Fruit fly (Drosophila melanogaster) whole organism, embryonic: ENCODE data around the gene CG32544.

Experiments
- CG10267 ChIP-seq: fragments of 200-800 bp; sonication (Bioruptor generic); optimal IDR thresholded peaks from 2 replicates; lab custom pipeline; 2018; ENCODE audit warnings: missing biosample characterization, mild to moderate bottlenecking, missing genetic modification characterization, moderate library complexity
- CG10321 ChIP-seq: fragments of 200-800 bp; sonication (Bioruptor generic); IDR thresholded peaks from 2 replicates; pipeline ENCODE4 v1.3.6; 2022; ENCODE audit warnings: missing biosample characterization, missing genetic modification characterization
- CG10654 ChIP-seq: fragments of 200-800 bp; sonication (Bioruptor generic); optimal IDR thresholded peaks from 2 replicates; lab custom pipeline; 2016; ENCODE audit warnings: missing biosample characterization, missing genetic modification characterization
- CG11085 ChIP-seq: fragments of 200-800 bp; sonication (Bioruptor generic); IDR thresholded peaks from 2 replicates; pipeline ENCODE4 v1.3.6; 2022; ENCODE audit warnings: missing biosample characterization, missing genetic modification characterization
- CG12299 ChIP-seq: fragments of 200-800 bp; sonication (Bioruptor generic); optimal IDR thresholded peaks from 2 replicates; lab custom pipeline; 2018; ENCODE audit warnings: missing biosample characterization, mild to moderate bottlenecking, missing genetic modification characterization
- CG12659 ChIP-seq: fragments of 200-800 bp; sonication (Bioruptor generic); optimal IDR thresholded peaks from 3 replicates; lab custom pipeline; 2017; ENCODE audit warnings: mild to moderate bottlenecking, missing biosample characterization, missing genetic modification reagents, missing genetic modification characterization
- CG13624 ChIP-seq: fragments of 200-800 bp; sonication (Bioruptor generic); optimal IDR thresholded peaks from 2 replicates; lab custom pipeline; 2016; ENCODE audit warnings: missing biosample characterization, missing genetic modification characterization
- CG13894 ChIP-seq: fragments of 200-800 bp; sonication (Bioruptor generic); optimal IDR thresholded peaks from 3 replicates; lab custom pipeline; 2018; ENCODE audit warnings: missing biosample characterization, mild to moderate bottlenecking, missing genetic modification characterization, moderate library complexity
- CG15073 ChIP-seq: fragments of 200-800 bp; sonication (Bioruptor generic); optimal IDR thresholded peaks from 2 replicates; lab custom pipeline; 2016; ENCODE audit warnings: missing biosample characterization, missing genetic modification characterization
- CG17568 ChIP-seq: fragments of 200-800 bp; sonication (Bioruptor generic); optimal IDR thresholded peaks from 2 replicates; lab custom pipeline; 2018; ENCODE audit warnings: missing biosample characterization, mild to moderate bottlenecking, missing genetic modification characterization, moderate library complexity
- CG2712 ChIP-seq: fragments of 200-800 bp; optimal IDR thresholded peaks from 3 replicates; lab custom pipeline; 2019; ENCODE audit warnings: missing biosample characterization, mild to moderate bottlenecking, missing genetic modification characterization, moderate library complexity
- CG34224 ChIP-seq: fragments of 200-800 bp; sonication (Bioruptor generic); IDR thresholded peaks from 3 replicates; pipeline ENCODE4 v1.3.6; 2022; ENCODE audit warnings: missing biosample characterization, missing genetic modification characterization; ENCODE audit not compliant: partially characterized antibody
- CG34422 ChIP-seq: fragments of 200-800 bp; sonication (Bioruptor generic); IDR thresholded peaks from 3 replicates; pipeline ENCODE4 v1.3.6; 2022; ENCODE audit warnings: missing biosample characterization, missing genetic modification characterization
- CG42726 ChIP-seq: fragments of 200-800 bp; sonication (Bioruptor generic); IDR thresholded peaks from 2 replicates; pipeline ENCODE4 v1.3.6; 2022; ENCODE audit warnings: missing biosample characterization, missing genetic modification characterization; ENCODE audit not compliant: partially characterized antibody
- CG4328 ChIP-seq: fragments of 200-800 bp; sonication (Bioruptor generic); optimal IDR thresholded peaks from 3 replicates; lab custom pipeline; 2017; ENCODE audit warnings: missing biosample characterization, missing genetic modification reagents, missing genetic modification characterization
- CG6254 ChIP-seq: fragments of 200-800 bp; sonication (Bioruptor generic); optimal IDR thresholded peaks from 3 replicates; lab custom pipeline; 2017; ENCODE audit warnings: mild to moderate bottlenecking, missing biosample characterization, missing genetic modification reagents, missing genetic modification characterization
- CG7963 ChIP-seq: fragments of 200-800 bp; sonication (Bioruptor generic); IDR thresholded peaks from 3 replicates; pipeline ENCODE4 v1.3.6; 2022; ENCODE audit warnings: missing biosample characterization, missing genetic modification characterization; ENCODE audit not compliant: partially characterized antibody
- CG8290 ChIP-seq, 3 experiments: fragments of 200-800 bp; sonication (Bioruptor generic); optimal IDR thresholded peaks; 2 replicates each; lab custom pipeline; 2016 to 2019; ENCODE audit warnings: missing biosample characterization in 3 of 3, missing genetic modification characterization in 3 of 3, mild to moderate bottlenecking in 2 of 3, moderate library complexity in 1 of 3
- CG9797 ChIP-seq: fragments of 200-800 bp; sonication (Bioruptor generic); optimal IDR thresholded peaks from 3 replicates; lab custom pipeline; 2018; ENCODE audit warnings: missing biosample characterization, mild to moderate bottlenecking, missing genetic modification characterization
- Deaf1 ChIP-seq: fragments of 200-800 bp; optimal IDR thresholded peaks from 3 replicates; lab custom pipeline; 2019; ENCODE audit warnings: missing biosample characterization, mild to moderate bottlenecking, missing genetic modification characterization, moderate library complexity
- Dek ChIP-seq: fragments of 200-800 bp; sonication (Bioruptor generic); optimal IDR thresholded peaks from 3 replicates; lab custom pipeline; 2019; ENCODE audit warnings: missing biosample characterization, mild to moderate bottlenecking, missing genetic modification characterization, moderate library complexity
- HmgD ChIP-seq: fragments of 200-800 bp; sonication (Bioruptor generic); optimal IDR thresholded peaks from 3 replicates; lab custom pipeline; 2016; ENCODE audit warnings: missing biosample characterization, missing genetic modification characterization
- Kr ChIP-seq: fragments of 200-800 bp; sonication (Bioruptor generic); optimal IDR thresholded peaks from 2 replicates; lab custom pipeline; 2017; ENCODE audit warnings: missing biosample characterization, mild to moderate bottlenecking, missing genetic modification characterization
- MBD-R2 ChIP-seq: fragments of 200-800 bp; sonication (Bioruptor generic); IDR thresholded peaks from 2 replicates; pipeline ENCODE4 v1.3.6; 2022; ENCODE audit warnings: missing biosample characterization, missing genetic modification characterization
- Oaz ChIP-seq: fragments of 200-800 bp; sonication (Bioruptor generic); IDR thresholded peaks from 2 replicates; pipeline ENCODE4 v1.3.6; 2022; ENCODE audit warnings: missing biosample characterization, missing genetic modification characterization
- Opbp ChIP-seq: fragments of 200-800 bp; sonication (Bioruptor generic); IDR thresholded peaks from 3 replicates; pipeline ENCODE4 v1.3.6; 2022; ENCODE audit warnings: missing biosample characterization, missing genetic modification characterization; ENCODE audit not compliant: partially characterized antibody
- Rx ChIP-seq: fragments of 200-800 bp; sonication (Bioruptor generic); IDR thresholded peaks from 2 replicates; pipeline ENCODE4 v1.3.6; 2022; ENCODE audit warnings: missing biosample characterization, missing genetic modification characterization
- Stat92E ChIP-seq, 3 experiments: fragments of >200 bp in 2 of 3; fragments of 200-800 bp in 1 of 3; sonication (Bioruptor generic) in 1 of 3; optimal IDR thresholded peaks; 2 replicates each; lab custom pipeline; 2017 to 2019; ENCODE audit warnings: missing biosample characterization in 3 of 3, missing genetic modification characterization in 3 of 3, mild to moderate bottlenecking in 1 of 3, moderate library complexity in 1 of 3
- cg ChIP-seq: fragments of 200-800 bp; sonication (Bioruptor generic); optimal IDR thresholded peaks from 3 replicates; lab custom pipeline; 2019; ENCODE audit warnings: missing biosample characterization, mild to moderate bottlenecking, missing genetic modification characterization, moderate library complexity
- crp ChIP-seq, 2 experiments: fragments of 200-800 bp; sonication (Bioruptor generic); optimal IDR thresholded peaks; 2 replicates in 1 of 2; 3 replicates in 1 of 2; lab custom pipeline; 2017; ENCODE audit warnings: missing biosample characterization in 2 of 2, missing genetic modification characterization in 2 of 2, mild to moderate bottlenecking in 1 of 2, moderate library complexity in 1 of 2
- dmrt11E ChIP-seq: fragments of 200-800 bp; sonication (Bioruptor generic); optimal IDR thresholded peaks from 3 replicates; lab custom pipeline; 2018; ENCODE audit warnings: missing biosample characterization, mild to moderate bottlenecking, missing genetic modification characterization, moderate library complexity
- dpn ChIP-seq, 2 experiments: fragments of 200-800 bp; sonication (Bioruptor generic); optimal IDR thresholded peaks; 3 replicates each; lab custom pipeline; 2016; ENCODE audit warnings: missing biosample characterization in 2 of 2, missing genetic modification characterization in 2 of 2
- eve ChIP-seq, 2 experiments: fragments of >200 bp; optimal IDR thresholded peaks; 2 replicates each; lab custom pipeline; 2017; ENCODE audit warnings: missing biosample characterization in 2 of 2, missing genetic modification characterization in 2 of 2
- grau ChIP-seq: fragments of 200-800 bp; optimal IDR thresholded peaks from 3 replicates; lab custom pipeline; 2019; ENCODE audit warnings: missing biosample characterization, mild to moderate bottlenecking, missing genetic modification characterization, moderate library complexity
- gsb-n ChIP-seq: fragments of 200-800 bp; sonication (Bioruptor generic); optimal IDR thresholded peaks from 3 replicates; lab custom pipeline; 2018; ENCODE audit warnings: missing biosample characterization, mild to moderate bottlenecking, missing genetic modification characterization
- ind ChIP-seq: fragments of 200-800 bp; sonication (Bioruptor generic); optimal IDR thresholded peaks from 3 replicates; lab custom pipeline; 2016; ENCODE audit warnings: missing biosample characterization, missing genetic modification characterization
- inv ChIP-seq: fragments of 200-800 bp; sonication (Bioruptor generic); IDR thresholded peaks from 2 replicates; pipeline ENCODE4 v1.3.6; 2022; ENCODE audit warnings: missing biosample characterization, missing genetic modification characterization; ENCODE audit not compliant: partially characterized antibody
- klu ChIP-seq: fragments of 200-800 bp; sonication (Bioruptor generic); IDR thresholded peaks from 2 replicates; pipeline ENCODE4 v1.3.6; 2022; ENCODE audit warnings: missing biosample characterization, missing genetic modification characterization
- lilli ChIP-seq: fragments of 200-800 bp; sonication (Bioruptor generic); optimal IDR thresholded peaks from 3 replicates; lab custom pipeline; 2016; ENCODE audit warnings: missing biosample characterization, missing genetic modification characterization
- row ChIP-seq: fragments of 200-800 bp; sonication (Bioruptor generic); IDR thresholded peaks from 3 replicates; pipeline ENCODE4 v1.3.6; 2022; ENCODE audit warnings: missing biosample characterization, missing genetic modification characterization
- sisA ChIP-seq: fragments of 200-800 bp; sonication (Bioruptor generic); IDR thresholded peaks from 2 replicates; pipeline ENCODE4 v1.3.6; 2022; ENCODE audit warnings: missing biosample characterization, missing genetic modification characterization
- sna ChIP-seq: fragments of 200-800 bp; sonication (Bioruptor generic); IDR thresholded peaks from 2 replicates; pipeline ENCODE4 v1.3.6; 2022; ENCODE audit warnings: missing biosample characterization, missing genetic modification characterization; ENCODE audit not compliant: partially characterized antibody
- sob ChIP-seq: fragments of 200-800 bp; sonication (Bioruptor generic); IDR thresholded peaks from 2 replicates; pipeline ENCODE4 v1.3.6; 2022; ENCODE audit warnings: missing biosample characterization, missing genetic modification characterization
- stwl ChIP-seq: fragments of 200-800 bp; sonication (Bioruptor generic); optimal IDR thresholded peaks from 3 replicates; lab custom pipeline; 2018; ENCODE audit warnings: missing biosample characterization, mild to moderate bottlenecking, missing genetic modification characterization, moderate library complexity
- tgo ChIP-seq: fragments of 200-800 bp; sonication (Bioruptor generic); IDR thresholded peaks from 3 replicates; pipeline ENCODE4 v1.3.6; 2022; ENCODE audit warnings: missing biosample characterization, missing genetic modification characterization
- tna ChIP-seq: fragments of 200-800 bp; sonication (Bioruptor generic); IDR thresholded peaks from 2 replicates; pipeline ENCODE4 v1.3.6; 2022; ENCODE audit warnings: missing biosample characterization, missing genetic modification characterization; ENCODE audit not compliant: partially characterized antibody
- toy ChIP-seq: fragments of 200-800 bp; sonication (Bioruptor generic); IDR thresholded peaks from 2 replicates; pipeline ENCODE4 v1.3.6; 2022; ENCODE audit warnings: missing biosample characterization, missing genetic modification characterization
- trem ChIP-seq: fragments of 200-800 bp; optimal IDR thresholded peaks from 3 replicates; lab custom pipeline; 2019; ENCODE audit warnings: missing biosample characterization, mild to moderate bottlenecking, missing genetic modification characterization, moderate library complexity

Gene CG32544

DNA sequence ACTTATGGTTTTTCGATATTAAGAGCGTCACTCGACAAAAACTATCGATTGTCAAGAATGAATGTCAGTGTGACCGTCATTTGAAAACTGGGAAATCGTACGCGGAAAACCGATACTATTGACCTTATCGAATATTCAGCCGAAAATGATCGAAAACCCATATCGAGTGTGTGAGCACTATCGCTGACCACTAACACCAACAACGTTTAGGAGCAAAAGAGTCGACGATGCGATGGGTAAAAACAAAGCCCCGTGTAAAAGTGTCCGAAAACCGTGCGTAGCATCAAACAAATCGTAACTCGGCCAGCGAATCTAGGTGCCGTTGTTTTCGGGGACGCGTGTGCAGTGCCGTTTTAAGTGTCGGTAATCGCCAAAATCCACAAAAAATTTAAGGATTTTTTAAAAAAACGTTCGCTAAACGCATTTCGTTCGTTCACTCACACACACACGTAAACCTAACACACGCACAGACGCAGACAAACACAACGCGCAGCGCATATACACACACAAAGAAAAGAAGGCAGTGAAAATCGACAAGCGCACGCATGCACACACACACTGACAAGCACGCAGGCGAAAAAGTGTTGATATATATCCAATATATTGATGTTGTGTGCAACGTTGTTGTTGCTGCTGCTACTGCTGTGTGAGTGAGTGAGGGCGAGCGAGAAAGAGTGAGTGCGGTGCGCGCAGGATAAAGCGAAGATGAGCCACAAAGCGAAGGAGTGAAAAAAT is 3.8 kb downstream of the CG32544 start, which contains the start of the genes CG7326 and Dora (continued):
- TF ChIP-seq CG8290 (GFP tag; optimal IDR thresholded peaks at IDR 0.05; lab: Kevin White, UChicago) (no peak), CG8290 (tag; optimal IDR thresholded peaks at IDR 0.05; lab: Kevin White, UChicago) (peak in 1 of 2 experiments; percentile 67), tna (GFP tag; lab: Robert Waterston, UW) (peak; percentile 92), row (GFP tag; lab: Robert Waterston, UW) (peak; percentile 54), Rx (GFP tag; lab: Robert Waterston, UW) (no peak), CG42726 (GFP tag; lab: Robert Waterston, UW) (peak; percentile 77; the same call in 1 of the 2 replicates), Dek (tag; lab: Kevin White, UChicago) (no peak), klu (GFP tag; lab: Robert Waterston, UW) (no peak), CG15073 (GFP tag; lab: Kevin White, UChicago) (no peak), CG13624 (peak; percentile 37), grau (tag; lab: Kevin White, UChicago) (no peak), trem (tag; lab: Kevin White, UChicago) (peak; percentile 63), Stat92E (GFP tag; optimal IDR thresholded peaks at IDR 0.05; lab: Kevin White, UChicago) (peak in 1 of 3 experiments; percentile 31), CG34224 (peak; percentile 94), CG6254 (GFP tag; lab: Kevin White, UChicago) (no peak), eve (GFP tag; optimal IDR thresholded peaks at IDR 0.05; lab: Kevin White, UChicago) (no peak), sisA (GFP tag; lab: Robert Waterston, UW) (no peak), HmgD (peak; percentile 16), inv (GFP tag; lab: Robert Waterston, UW) (peak; percentile 80), MBD-R2 (peak; percentile 82), Kr (GFP tag; lab: Kevin White, UChicago) (no peak), crp (GFP tag; optimal IDR thresholded peaks at IDR 0.05; lab: Kevin White, UChicago) (no peak), Oaz (no peak), CG10654 (GFP tag; lab: Kevin White, UChicago) (no peak), CG7963 (GFP tag; lab: Robert Waterston, UW) (peak; percentile 91), CG12659 (GFP tag; lab: Kevin White, UChicago) (peak; percentile 75), CG11085 (GFP tag; lab: Robert Waterston, UW) (no peak), stwl (peak; percentile 74), tgo (GFP tag; lab: Robert Waterston, UW) (no peak), lilli (GFP tag; lab: Kevin White, UChicago) (no peak), Deaf1 (tag; lab: Kevin White, UChicago) (peak; percentile 48), CG34422 (GFP tag; lab: Robert Waterston, UW) (peak; percentile 67; the same call in 1 of the 3 replicates), ind (GFP tag; lab: Kevin White, UChicago) (no peak), sna (GFP tag; lab: Robert Waterston, UW) (peak; percentile 90), CG10267 (tag; lab: Kevin White, UChicago) (peak; percentile 48), CG17568 (no peak), gsb-n (tag; lab: Kevin White, UChicago) (no peak), CG4328 (GFP tag; lab: Kevin White, UChicago) (no peak), CG2712 (tag; lab: Kevin White, UChicago) (peak; percentile 63), dmrt11E (tag; lab: Kevin White, UChicago) (peak; percentile 15), Opbp (GFP tag; lab: Robert Waterston, UW) (peak; percentile 91), CG13894 (peak; percentile 35), CG12299 (peak; percentile 16), CG9797 (peak; percentile 91), toy (GFP tag; lab: Robert Waterston, UW) (no peak), CG10321 (GFP tag; lab: Robert Waterston, UW) (no peak), dpn (GFP tag; optimal IDR thresholded peaks at IDR 0.05; lab: Kevin White, UChicago) (peak in 1 of 2 experiments; percentile 25), sob (GFP tag; lab: Robert Waterston, UW) (peak; percentile 26; the same call in 1 of the 2 replicates), cg (GFP tag; lab: Kevin White, UChicago) (peak; percentile 100)
